Worm (Caenorhabditis elegans) whole organism, L4/young adult: ENCODE data around the gene tgn-38.

Experiments
- W03F9.2 ChIP-seq: fragments of 150-350 bp; optimal IDR thresholded peaks from 2 replicates; lab custom pipeline; 2014; ENCODE audit warnings: missing biosample characterization, missing genetic modification characterization
- dao-5 ChIP-seq: sonication (generic microtip); optimal IDR thresholded peaks from 2 replicates; lab custom pipeline; 2016; ENCODE audit warnings: missing genotype, missing genetic modification characterization, moderate library complexity, missing compliant biosample characterization
- him-1 ChIP-seq: sonication (generic microtip); optimal IDR thresholded peaks from 2 replicates; lab custom pipeline; 2016; ENCODE audit warnings: missing genotype, missing genetic modification reagents, missing genetic modification characterization, missing compliant biosample characterization

- no peak for TF ChIP-seq him-1 (tag; lab: Kevin White, UChicago)
- TF ChIP-seq W03F9.2 (tag; lab: Kevin White, UChicago): no peak
- no peak for TF ChIP-seq dao-5 (tag; lab: Kevin White, UChicago)
These were observed 14.1 kb upstream of the tgn-38 start for ce11 chrIV:12043054-12043453.
